Worm (Caenorhabditis elegans) whole organism, mixed stage, embryonic: ENCODE data around the gene fipr-25.

ENCODE experiments used
- elt-3 ChIP-seq: fragments of 150-350 bp; optimal IDR thresholded peaks from 2 replicates; lab custom pipeline; 2014; ENCODE audit warnings: missing biosample characterization, missing genetic modification characterization
- nhr-12 ChIP-seq: fragments of 150-350 bp; optimal IDR thresholded peaks from 2 replicates; lab custom pipeline; 2014; ENCODE audit warnings: missing biosample characterization, missing genetic modification characterization
- snpc-4 ChIP-seq: fragments of 150-350 bp; optimal IDR thresholded peaks from 2 replicates; lab custom pipeline; 2014; ENCODE audit warnings: missing biosample characterization, missing genetic modification characterization
- unc-39 ChIP-seq: fragments of 150-350 bp; optimal IDR thresholded peaks from 2 replicates; lab custom pipeline; 2014; ENCODE audit warnings: missing biosample characterization, missing genetic modification characterization

ce11 chrV:1937963-1938362, 19.2 kb upstream of the fipr-25 start, which contains the start of gene glb-25:
- no peak for TF ChIP-seq unc-39 (tag; lab: Kevin White, UChicago)
- TF ChIP-seq snpc-4 (tag; lab: Kevin White, UChicago) = no peak
- TF ChIP-seq elt-3 (tag; lab: Kevin White, UChicago) = no peak
- no peak for TF ChIP-seq nhr-12 (tag; lab: Kevin White, UChicago)
